Worm (Caenorhabditis elegans) whole organism, L2 larva: ENCODE data around the gene K12H6.9.

Source experiments
- C34F6.9 ChIP-seq: fragments of 150-350 bp; optimal IDR thresholded peaks from 2 replicates; lab custom pipeline; 2014; ENCODE audit warnings: missing biosample characterization, missing genetic modification characterization
- Y55F3AM.14 ChIP-seq: fragments of 200-800 bp; sonication (Bioruptor generic); optimal IDR thresholded peaks from 2 replicates; lab custom pipeline; 2018; ENCODE audit warnings: mild to moderate bottlenecking, missing genetic modification characterization, missing compliant biosample characterization
- ZK546.5 ChIP-seq: sonication (generic microtip); optimal IDR thresholded peaks from 2 replicates; lab custom pipeline; 2017; ENCODE audit warnings: missing biosample characterization, missing genetic modification characterization
- alr-1 ChIP-seq: fragments of 150-350 bp; optimal IDR thresholded peaks from 2 replicates; lab custom pipeline; 2014; ENCODE audit warnings: missing biosample characterization, missing genetic modification characterization
- ama-1 ChIP-seq: fragments of 150-350 bp; optimal IDR thresholded peaks from 2 replicates; lab custom pipeline; 2018; ENCODE audit warnings: inconsistent platforms
- ceh-16 ChIP-seq: fragments of 150-350 bp; optimal IDR thresholded peaks from 2 replicates; lab custom pipeline; 2014; ENCODE audit warnings: missing biosample characterization, missing genetic modification characterization
- ceh-82 ChIP-seq: fragments of 150-350 bp; optimal IDR thresholded peaks from 2 replicates; lab custom pipeline; 2014; ENCODE audit warnings: missing biosample characterization, missing genetic modification characterization
- crh-2 ChIP-seq: sonication (generic microtip); optimal IDR thresholded peaks from 2 replicates; lab custom pipeline; 2017; ENCODE audit warnings: missing biosample characterization, missing genetic modification characterization
- dmd-4 ChIP-seq: sonication (generic microtip); optimal IDR thresholded peaks from 2 replicates; lab custom pipeline; 2017; ENCODE audit warnings: missing biosample characterization, missing genetic modification characterization
- egl-27 ChIP-seq: sonication (generic microtip); optimal IDR thresholded peaks from 3 replicates; lab custom pipeline; 2017; ENCODE audit warnings: missing biosample characterization, missing genetic modification reagents, missing genetic modification characterization
- elt-1 ChIP-seq: fragments of 150-350 bp; optimal IDR thresholded peaks from 2 replicates; lab custom pipeline; 2014; ENCODE audit warnings: missing biosample characterization, missing genetic modification characterization
- elt-3 ChIP-seq: sonication (generic microtip); optimal IDR thresholded peaks from 2 replicates; lab custom pipeline; 2017; ENCODE audit warnings: missing biosample characterization, missing genetic modification characterization
- fos-1 ChIP-seq: fragments of 150-350 bp; optimal IDR thresholded peaks from 2 replicates; lab custom pipeline; 2014; ENCODE audit warnings: missing biosample characterization, missing genetic modification characterization
- gmeb-1 ChIP-seq: fragments of 150-350 bp; optimal IDR thresholded peaks from 2 replicates; lab custom pipeline; 2014; ENCODE audit warnings: missing biosample characterization, missing genetic modification characterization
- lin-13 ChIP-seq: fragments of 150-350 bp; optimal IDR thresholded peaks from 2 replicates; lab custom pipeline; 2014; ENCODE audit warnings: missing biosample characterization, missing genetic modification reagents, missing genetic modification characterization
- lin-39 ChIP-seq: fragments of 150-350 bp; optimal IDR thresholded peaks from 2 replicates; lab custom pipeline; 2014; ENCODE audit warnings: missing biosample characterization, missing genetic modification reagents, missing genetic modification characterization
- lsy-2 ChIP-seq, 2 experiments: fragments of 150-350 bp in 1 of 2; sonication (generic microtip) in 1 of 2; optimal IDR thresholded peaks; 2 replicates each; lab custom pipeline; 2014 to 2017; ENCODE audit warnings: missing biosample characterization in 2 of 2, missing genetic modification characterization in 2 of 2
- mab-5 ChIP-seq: fragments of 150-350 bp; optimal IDR thresholded peaks from 2 replicates; lab custom pipeline; 2014; ENCODE audit warnings: missing biosample characterization, missing genetic modification characterization
- mbf-1 ChIP-seq: sonication (generic microtip); optimal IDR thresholded peaks from 2 replicates; lab custom pipeline; 2017; ENCODE audit warnings: missing biosample characterization, missing genetic modification characterization
- mdl-1 ChIP-seq, 2 experiments: fragments of 150-350 bp in 1 of 2; sonication (generic microtip) in 1 of 2; optimal IDR thresholded peaks; 2 replicates each; lab custom pipeline; 2017; ENCODE audit warnings: missing biosample characterization in 2 of 2, missing genetic modification characterization in 2 of 2
- nhr-10 ChIP-seq: sonication (generic microtip); optimal IDR thresholded peaks from 2 replicates; lab custom pipeline; 2017; ENCODE audit warnings: missing biosample characterization, missing genetic modification characterization
- nhr-21 ChIP-seq: fragments of 150-350 bp; optimal IDR thresholded peaks from 2 replicates; lab custom pipeline; 2014; ENCODE audit warnings: missing biosample characterization, missing genetic modification characterization
- nhr-23 ChIP-seq: fragments of 150-350 bp; optimal IDR thresholded peaks from 2 replicates; lab custom pipeline; 2014; ENCODE audit warnings: missing biosample characterization, missing genetic modification reagents, missing genetic modification characterization
- nhr-237 ChIP-seq: fragments of 150-350 bp; optimal IDR thresholded peaks from 2 replicates; lab custom pipeline; 2014; ENCODE audit warnings: missing biosample characterization, missing genetic modification characterization
- nhr-25 ChIP-seq: fragments of 150-350 bp; sonication (generic microtip); optimal IDR thresholded peaks from 3 replicates; lab custom pipeline; 2014; ENCODE audit warnings: missing biosample characterization, missing genetic modification characterization
- nhr-6 ChIP-seq: fragments of 150-350 bp; optimal IDR thresholded peaks from 2 replicates; lab custom pipeline; 2014; ENCODE audit warnings: missing biosample characterization, missing genetic modification characterization
- nhr-77 ChIP-seq: fragments of 150-350 bp; optimal IDR thresholded peaks from 2 replicates; lab custom pipeline; 2014; ENCODE audit warnings: missing biosample characterization, missing genetic modification characterization
- peb-1 ChIP-seq: fragments of 150-350 bp; optimal IDR thresholded peaks from 2 replicates; lab custom pipeline; 2014; ENCODE audit warnings: missing biosample characterization, missing genetic modification characterization
- sma-3 ChIP-seq: sonication (generic microtip); optimal IDR thresholded peaks from 2 replicates; lab custom pipeline; 2016; ENCODE audit warnings: missing genetic modification reagents, missing genetic modification characterization, missing compliant biosample characterization
- unc-39 ChIP-seq: fragments of 150-350 bp; optimal IDR thresholded peaks from 2 replicates; lab custom pipeline; 2014; ENCODE audit warnings: missing biosample characterization, missing genetic modification characterization
- unc-55 ChIP-seq: fragments of 150-350 bp; sonication (generic microtip); optimal IDR thresholded peaks from 3 replicates; lab custom pipeline; 2014; ENCODE audit warnings: missing biosample characterization, missing genetic modification reagents, missing genetic modification characterization
- unc-62 ChIP-seq: fragments of 150-350 bp; optimal IDR thresholded peaks from 2 replicates; lab custom pipeline; 2014; ENCODE audit warnings: missing biosample characterization, missing genetic modification reagents, missing genetic modification characterization
- zag-1 ChIP-seq: fragments of 150-350 bp; optimal IDR thresholded peaks from 2 replicates; lab custom pipeline; 2014; ENCODE audit warnings: missing biosample characterization, missing genetic modification characterization
- ztf-1 ChIP-seq: fragments of 200-800 bp; sonication (Bioruptor generic); conservative IDR thresholded peaks from 2 replicates; pipeline ENCODE4 v1.3.6; 2022; ENCODE audit warnings: missing genetic modification characterization, missing compliant biosample characterization
- ztf-11 ChIP-seq: sonication (generic microtip); optimal IDR thresholded peaks from 2 replicates; lab custom pipeline; 2017; ENCODE audit warnings: missing biosample characterization, missing genetic modification characterization
- ztf-4 ChIP-seq: fragments of 150-350 bp; optimal IDR thresholded peaks from 2 replicates; lab custom pipeline; 2014; ENCODE audit warnings: missing biosample characterization, missing genetic modification characterization

K12H6.9 gene

DNA sequence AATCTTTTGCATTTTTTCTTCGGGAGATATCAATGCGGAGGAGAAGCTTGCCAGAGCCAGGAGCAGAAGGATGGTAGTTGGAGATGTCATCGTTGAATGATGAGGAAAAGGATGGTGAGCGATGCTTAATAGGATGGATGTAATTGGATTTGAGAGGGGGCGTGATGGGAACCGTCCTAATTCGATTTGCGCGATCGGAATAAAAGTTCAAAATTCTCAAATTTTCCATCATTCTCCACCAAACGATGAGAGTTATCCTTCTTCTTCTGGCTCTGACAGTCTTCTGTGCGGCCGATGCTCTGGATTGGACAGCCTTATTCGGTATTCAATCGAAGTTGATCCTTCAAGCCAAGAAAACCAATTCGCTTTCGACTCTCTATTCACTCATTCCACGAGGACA lies at the start of gene K12H6.9, which contains the start of gene K12H6.4:
Gene K12H6.9 (plus strand): TSS at position 236 of the 400 bp plus-strand sequence.
Gene K12H6.4 (minus strand): TSS at position 101 of the 400 bp plus-strand sequence.
- TF ChIP-seq mdl-1 (tag; optimal IDR thresholded peaks at IDR 0.05; lab: Kevin White, UChicago): no peak
- TF ChIP-seq Y55F3AM.14 (GFP tag; lab: Kevin White, UChicago): no peak
- no peak for TF ChIP-seq zag-1 (tag; lab: Kevin White, UChicago)
- no peak for TF ChIP-seq unc-62 (GFP tag; lab: Kevin White, UChicago)
- no peak for TF ChIP-seq lsy-2 (tag; optimal IDR thresholded peaks at IDR 0.05; lab: Kevin White, UChicago)
- no peak for TF ChIP-seq sma-3
- TF ChIP-seq peb-1 (tag; lab: Kevin White, UChicago): no peak
- TF ChIP-seq nhr-25: no peak
- no peak for TF ChIP-seq gmeb-1 (tag; lab: Kevin White, UChicago)
- TF ChIP-seq egl-27 (tag; lab: Kevin White, UChicago): no peak
- no peak for TF ChIP-seq ztf-1 (GFP tag; lab: Robert Waterston, UW)
- TF ChIP-seq alr-1 (tag; lab: Kevin White, UChicago): no peak
- TF ChIP-seq mbf-1 (tag; lab: Kevin White, UChicago): no peak
- no peak for TF ChIP-seq nhr-10
- TF ChIP-seq ceh-82 (tag; lab: Kevin White, UChicago): no peak
- no peak for TF ChIP-seq mab-5 (tag; lab: Kevin White, UChicago)
- no peak for TF ChIP-seq lin-39 (tag; lab: Kevin White, UChicago)
- no peak for TF ChIP-seq ama-1 (lab: Kevin White, UChicago)
- TF ChIP-seq unc-55 (GFP tag; lab: Kevin White, UChicago): no peak

- TF ChIP-seq nhr-21 (no peak), unc-39 (no peak), unc-62 (GFP tag; lab: Kevin White, UChicago) (no peak), mab-5 (tag; lab: Kevin White, UChicago) (no peak), elt-1 (tag; lab: Kevin White, UChicago) (no peak), fos-1 (no peak), unc-55 (GFP tag; lab: Kevin White, UChicago) (no peak), elt-3 (no peak), nhr-77 (tag; lab: Kevin White, UChicago) (no peak), lin-39 (tag; lab: Kevin White, UChicago) (no peak), ceh-82 (tag; lab: Kevin White, UChicago) (no peak), ZK546.5 (no peak), nhr-23 (no peak), dmd-4 (tag; lab: Kevin White, UChicago) (no peak), sma-3 (no peak), nhr-6 (no peak), C34F6.9 (tag; lab: Kevin White, UChicago) (no peak), ztf-11 (tag; lab: Kevin White, UChicago) (no peak)
Measured at ce11 chrII:2774904-2775303, 49.3 kb upstream of the K12H6.9 start, which contains the start of gene fbxb-111. Gene fbxb-111 (minus strand): TSS chrII:2775004.

DNA sequence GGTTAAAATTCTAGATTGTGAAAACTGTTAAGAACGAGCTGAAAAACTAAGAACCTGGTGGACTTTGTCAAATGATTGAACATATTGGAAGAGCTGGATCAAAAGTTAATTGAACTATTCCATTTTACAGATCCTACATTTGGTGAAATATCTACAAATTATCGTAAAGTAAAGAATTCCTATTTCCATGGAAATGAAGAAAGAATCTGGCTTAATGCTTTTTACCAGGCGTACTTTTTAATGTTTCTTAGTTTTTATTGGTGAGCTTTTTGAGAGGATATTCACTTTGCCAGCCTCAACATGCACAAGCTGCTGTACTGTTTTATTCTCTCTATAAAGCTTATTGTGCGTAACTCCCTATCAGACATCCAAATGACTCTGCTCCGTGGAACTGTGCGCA lies 46.4 kb upstream of the K12H6.9 start, which contains the start of gene F08D12.4:
Gene F08D12.4 (plus strand): TSS at position 301 of the 400 bp plus-strand sequence.
- TF ChIP-seq ztf-4 (tag; lab: Kevin White, UChicago): no peak
- no peak for TF ChIP-seq zag-1 (tag; lab: Kevin White, UChicago)
- TF ChIP-seq, all 48 proteins: peak for 0

DNA sequence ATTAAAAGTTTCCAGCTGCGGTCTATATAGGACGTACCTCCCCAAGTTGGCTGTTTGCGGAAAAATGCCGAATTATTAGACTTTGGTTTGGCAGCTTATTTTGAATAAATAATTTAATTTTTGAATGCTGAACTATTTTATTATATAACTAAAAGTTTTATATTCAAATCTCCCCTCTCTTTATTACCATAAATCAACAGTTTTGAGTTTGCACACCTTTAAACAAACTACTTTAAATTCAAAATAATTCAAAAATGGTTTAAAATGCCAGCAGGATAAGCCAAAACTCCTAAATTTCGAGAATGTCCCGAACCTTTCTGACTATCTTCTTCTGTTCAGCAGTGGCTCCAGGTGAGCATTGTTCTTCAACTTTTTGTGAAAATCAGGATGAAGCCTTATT lies 45.0 kb upstream of the K12H6.9 start, which contains the start of gene F08D12.3:
Gene F08D12.3 (plus strand): TSS at position 301 of the 400 bp plus-strand sequence.
- no peak for TF ChIP-seq nhr-6
- no peak for TF ChIP-seq mab-5 (tag; lab: Kevin White, UChicago)
- TF ChIP-seq ceh-82 (tag; lab: Kevin White, UChicago): no peak
- TF ChIP-seq nhr-237 (tag; lab: Kevin White, UChicago): no peak
- TF ChIP-seq ceh-16 (tag; lab: Kevin White, UChicago): no peak
- no peak for TF ChIP-seq lin-13 (GFP tag; lab: Kevin White, UChicago)
- TF ChIP-seq crh-2 (tag; lab: Kevin White, UChicago): no peak
- no peak for TF ChIP-seq ZK546.5
- no peak for TF ChIP-seq peb-1 (tag; lab: Kevin White, UChicago)
- TF ChIP-seq unc-39: no peak
- no peak for TF ChIP-seq elt-1 (tag; lab: Kevin White, UChicago)

- TF ChIP-seq unc-55 (GFP tag; lab: Kevin White, UChicago): no peak
Measured at ce11 chrII:2780804-2781203, 43.4 kb upstream of the K12H6.9 start.
